Fruit fly (Drosophila melanogaster) whole organism, embryonic: ENCODE measurements around the gene CG43127.

Experiments used
- Antp ChIP-seq: fragments of 200-800 bp; sonication (Bioruptor generic); optimal IDR thresholded peaks from 3 replicates; lab custom pipeline; 2016; ENCODE audit warnings: missing biosample characterization, missing genetic modification characterization
- Atf3 ChIP-seq: fragments of 200-800 bp; sonication (Bioruptor generic); optimal IDR thresholded peaks from 3 replicates; lab custom pipeline; 2016; ENCODE audit warnings: missing biosample characterization, missing genetic modification characterization
- CG11696 ChIP-seq: fragments of 200-800 bp; sonication (Bioruptor generic); IDR thresholded peaks from 2 replicates; pipeline ENCODE4 v1.3.6; 2022; ENCODE audit warnings: missing biosample characterization, missing genetic modification characterization
- CG12391 ChIP-seq: fragments of 200-800 bp; sonication (Bioruptor generic); optimal IDR thresholded peaks from 3 replicates; lab custom pipeline; 2018; ENCODE audit warnings: missing biosample characterization, mild to moderate bottlenecking, missing genetic modification characterization, moderate library complexity
- CG12942 ChIP-seq: fragments of 200-800 bp; sonication (Bioruptor generic); optimal IDR thresholded peaks from 3 replicates; lab custom pipeline; 2016; ENCODE audit warnings: missing biosample characterization, missing genetic modification characterization
- CG13287 ChIP-seq: fragments of 200-800 bp; sonication (Bioruptor generic); IDR thresholded peaks from 2 replicates; pipeline ENCODE4 v1.3.6; 2022; ENCODE audit warnings: missing biosample characterization, missing genetic modification characterization; ENCODE audit not compliant: partially characterized antibody
- CG14965 ChIP-seq: fragments of 200-800 bp; sonication (Bioruptor generic); optimal IDR thresholded peaks from 2 replicates; lab custom pipeline; 2016; ENCODE audit warnings: missing biosample characterization, missing genetic modification characterization, borderline replicate concordance
- CG15514 ChIP-seq: fragments of 200-800 bp; sonication (Bioruptor generic); optimal IDR thresholded peaks from 3 replicates; lab custom pipeline; 2017; ENCODE audit warnings: missing biosample characterization, missing genetic modification characterization, mild to moderate bottlenecking, moderate library complexity, missing genetic modification reagents
- CG1647 ChIP-seq: fragments of 200-800 bp; sonication (Bioruptor generic); optimal IDR thresholded peaks from 3 replicates; lab custom pipeline; 2016; ENCODE audit warnings: missing biosample characterization, missing genetic modification characterization
- CG16815 ChIP-seq: fragments of 200-800 bp; sonication (Bioruptor generic); optimal IDR thresholded peaks from 3 replicates; lab custom pipeline; 2017; ENCODE audit warnings: missing biosample characterization, mild to moderate bottlenecking, missing genetic modification characterization
- CG2202 ChIP-seq: fragments of 200-800 bp; sonication (Bioruptor generic); optimal IDR thresholded peaks from 2 replicates; lab custom pipeline; 2018; ENCODE audit warnings: missing biosample characterization, mild to moderate bottlenecking, missing genetic modification characterization
- CG31365 ChIP-seq: fragments of 200-800 bp; sonication (Bioruptor generic); optimal IDR thresholded peaks from 2 replicates; lab custom pipeline; 2018; ENCODE audit warnings: missing biosample characterization, mild to moderate bottlenecking, missing genetic modification characterization
- CG31388 ChIP-seq: fragments of 200-800 bp; sonication (Bioruptor generic); optimal IDR thresholded peaks from 2 replicates; lab custom pipeline; 2016; ENCODE audit warnings: missing biosample characterization, missing genetic modification characterization
- CG32772 ChIP-seq: fragments of 200-800 bp; sonication (Bioruptor generic); IDR thresholded peaks from 2 replicates; pipeline ENCODE4 v1.3.6; 2022; ENCODE audit warnings: missing biosample characterization, missing genetic modification characterization
- CG4360 ChIP-seq: fragments of 200-800 bp; sonication (Bioruptor generic); IDR thresholded peaks from 2 replicates; pipeline ENCODE4 v1.3.6; 2022; ENCODE audit warnings: missing biosample characterization, missing genetic modification characterization
- CG5953 ChIP-seq: fragments of 200-800 bp; sonication (Bioruptor generic); IDR thresholded peaks from 2 replicates; pipeline ENCODE4 v1.3.6; 2022; ENCODE audit warnings: missing biosample characterization, missing genetic modification characterization
- CG6683 ChIP-seq: fragments of 200-800 bp; sonication (Bioruptor generic); optimal IDR thresholded peaks from 2 replicates; lab custom pipeline; 2017; ENCODE audit warnings: missing biosample characterization, mild to moderate bottlenecking, missing genetic modification characterization, missing genetic modification reagents
- CG6765 ChIP-seq: fragments of 200-800 bp; sonication (Bioruptor generic); optimal IDR thresholded peaks from 3 replicates; lab custom pipeline; 2017; ENCODE audit warnings: missing biosample characterization, mild to moderate bottlenecking, missing genetic modification characterization
- CG6791 ChIP-seq: fragments of 200-800 bp; sonication (Bioruptor generic); IDR thresholded peaks from 3 replicates; pipeline ENCODE4 v1.3.6; 2022; ENCODE audit warnings: missing biosample characterization, missing genetic modification characterization; ENCODE audit not compliant: partially characterized antibody
- CG7963 ChIP-seq: fragments of 200-800 bp; sonication (Bioruptor generic); IDR thresholded peaks from 3 replicates; pipeline ENCODE4 v1.3.6; 2022; ENCODE audit warnings: missing biosample characterization, missing genetic modification characterization; ENCODE audit not compliant: partially characterized antibody
- CTCF ChIP-seq: fragments of 200-800 bp; sonication (Bioruptor generic); optimal IDR thresholded peaks from 2 replicates; lab custom pipeline; 2017; ENCODE audit warnings: missing biosample characterization, mild to moderate bottlenecking, missing genetic modification characterization, moderate library complexity
- CkIIα-i1 ChIP-seq: fragments of 200-800 bp; sonication (Bioruptor generic); IDR thresholded peaks from 2 replicates; pipeline ENCODE4 v1.3.6; 2022; ENCODE audit warnings: missing biosample characterization, missing genetic modification characterization
- D19A ChIP-seq: fragments of 200-800 bp; optimal IDR thresholded peaks from 3 replicates; lab custom pipeline; 2019; ENCODE audit warnings: missing biosample characterization, mild to moderate bottlenecking, missing genetic modification characterization, moderate library complexity
- Hey ChIP-seq: fragments of 200-800 bp; sonication (Bioruptor generic); optimal IDR thresholded peaks from 3 replicates; lab custom pipeline; 2018; ENCODE audit warnings: missing biosample characterization, mild to moderate bottlenecking, missing genetic modification characterization
- Hr39 ChIP-seq: fragments of >200 bp; optimal IDR thresholded peaks from 2 replicates; lab custom pipeline; 2017
- Meics ChIP-seq: fragments of 200-800 bp; sonication (Bioruptor generic); optimal IDR thresholded peaks from 2 replicates; lab custom pipeline; 2017; ENCODE audit warnings: missing biosample characterization, mild to moderate bottlenecking, missing genetic modification characterization
- Neu2 ChIP-seq: fragments of 200-800 bp; sonication (Bioruptor generic); optimal IDR thresholded peaks from 3 replicates; lab custom pipeline; 2016; ENCODE audit warnings: missing biosample characterization, missing genetic modification characterization, borderline replicate concordance
- NfI ChIP-seq: fragments of 200-800 bp; sonication (Bioruptor generic); optimal IDR thresholded peaks from 3 replicates; lab custom pipeline; 2018; ENCODE audit warnings: missing biosample characterization, mild to moderate bottlenecking, missing genetic modification characterization, moderate library complexity
- Sox102F ChIP-seq: fragments of 200-800 bp; sonication (Bioruptor generic); optimal IDR thresholded peaks from 2 replicates; lab custom pipeline; 2018; ENCODE audit warnings: missing biosample characterization, mild to moderate bottlenecking, missing genetic modification characterization, moderate library complexity
- ac ChIP-seq: fragments of 200-800 bp; sonication (Bioruptor generic); optimal IDR thresholded peaks from 3 replicates; lab custom pipeline; 2017; ENCODE audit warnings: missing biosample characterization, mild to moderate bottlenecking, missing genetic modification characterization
- ap ChIP-seq: fragments of 200-800 bp; sonication (Bioruptor generic); IDR thresholded peaks from 2 replicates; pipeline ENCODE4 v1.3.6; 2022; ENCODE audit warnings: missing biosample characterization, missing genetic modification characterization
- br ChIP-seq: fragments of >200 bp; optimal IDR thresholded peaks from 2 replicates; lab custom pipeline; 2017
- caup ChIP-seq: fragments of 200-800 bp; sonication (Bioruptor generic); optimal IDR thresholded peaks from 3 replicates; lab custom pipeline; 2017; ENCODE audit warnings: missing biosample characterization, mild to moderate bottlenecking, missing genetic modification characterization, moderate library complexity; ENCODE audit not compliant: severe bottlenecking
- ci ChIP-seq: fragments of 200-800 bp; sonication (Bioruptor generic); IDR thresholded peaks from 3 replicates; pipeline ENCODE4 v1.3.6; 2022; ENCODE audit warnings: missing biosample characterization, missing genetic modification characterization
- emc ChIP-seq: fragments of 200-800 bp; sonication (Bioruptor generic); optimal IDR thresholded peaks from 2 replicates; lab custom pipeline; 2016; ENCODE audit warnings: missing biosample characterization, missing genetic modification characterization
- esg ChIP-seq: fragments of 200-800 bp; sonication (Bioruptor generic); conservative IDR thresholded peaks from 2 replicates; pipeline ENCODE4 v1.3.6; 2022; ENCODE audit warnings: missing biosample characterization, missing genetic modification characterization
- gem ChIP-seq: fragments of 200-800 bp; sonication (Bioruptor generic); optimal IDR thresholded peaks from 2 replicates; lab custom pipeline; 2019; ENCODE audit warnings: missing biosample characterization, mild to moderate bottlenecking, missing genetic modification characterization, moderate library complexity
- gsb ChIP-seq: fragments of 200-800 bp; sonication (Bioruptor generic); IDR thresholded peaks from 2 replicates; pipeline ENCODE4 v1.3.6; 2022; ENCODE audit warnings: missing biosample characterization, missing genetic modification characterization
- kay ChIP-seq: fragments of 200-800 bp; sonication (Bioruptor generic); optimal IDR thresholded peaks from 2 replicates; lab custom pipeline; 2016; ENCODE audit warnings: missing biosample characterization, missing genetic modification characterization
- luna ChIP-seq: fragments of 200-800 bp; sonication (Bioruptor generic); optimal IDR thresholded peaks from 2 replicates; lab custom pipeline; 2016; ENCODE audit warnings: missing biosample characterization, missing genetic modification characterization
- oc ChIP-seq: fragments of 200-800 bp; sonication (Bioruptor generic); optimal IDR thresholded peaks from 2 replicates; lab custom pipeline; 2018; ENCODE audit warnings: missing biosample characterization, mild to moderate bottlenecking, missing genetic modification characterization, moderate library complexity
- pita ChIP-seq: fragments of 200-800 bp; sonication (Bioruptor generic); optimal IDR thresholded peaks from 2 replicates; lab custom pipeline; 2017; ENCODE audit warnings: missing biosample characterization, mild to moderate bottlenecking, missing genetic modification characterization
- pnt ChIP-seq: fragments of 200-800 bp; sonication (Bioruptor generic); optimal IDR thresholded peaks from 3 replicates; lab custom pipeline; 2016; ENCODE audit warnings: missing biosample characterization, missing genetic modification characterization
- shn ChIP-seq: fragments of 200-800 bp; sonication (Bioruptor generic); optimal IDR thresholded peaks from 3 replicates; lab custom pipeline; 2016; ENCODE audit warnings: missing biosample characterization, missing genetic modification characterization
- stc ChIP-seq: fragments of 200-800 bp; sonication (Bioruptor generic); IDR thresholded peaks from 2 replicates; pipeline ENCODE4 v1.3.6; 2022; ENCODE audit warnings: missing biosample characterization, missing genetic modification characterization
- twi ChIP-seq: fragments of 200-800 bp; optimal IDR thresholded peaks from 2 replicates; lab custom pipeline; 2019; ENCODE audit warnings: missing biosample characterization, mild to moderate bottlenecking, missing genetic modification characterization, moderate library complexity
- tx ChIP-seq: fragments of 200-800 bp; sonication (Bioruptor generic); optimal IDR thresholded peaks from 2 replicates; lab custom pipeline; 2016; ENCODE audit warnings: missing biosample characterization, missing genetic modification characterization
- unc-4 ChIP-seq: fragments of 200-800 bp; sonication (Bioruptor generic); IDR thresholded peaks from 2 replicates; pipeline ENCODE4 v1.3.6; 2022; ENCODE audit warnings: missing biosample characterization, missing genetic modification characterization; ENCODE audit not compliant: partially characterized antibody
- vnd ChIP-seq: fragments of 200-800 bp; sonication (Bioruptor generic); IDR thresholded peaks from 3 replicates; pipeline ENCODE4 v1.3.6; 2022; ENCODE audit warnings: missing biosample characterization, missing genetic modification characterization; ENCODE audit not compliant: partially characterized antibody
- zf30C ChIP-seq: fragments of 200-800 bp; sonication (Bioruptor generic); optimal IDR thresholded peaks from 3 replicates; lab custom pipeline; 2018; ENCODE audit warnings: missing biosample characterization, mild to moderate bottlenecking, missing genetic modification characterization

CG43127 gene

DNA sequence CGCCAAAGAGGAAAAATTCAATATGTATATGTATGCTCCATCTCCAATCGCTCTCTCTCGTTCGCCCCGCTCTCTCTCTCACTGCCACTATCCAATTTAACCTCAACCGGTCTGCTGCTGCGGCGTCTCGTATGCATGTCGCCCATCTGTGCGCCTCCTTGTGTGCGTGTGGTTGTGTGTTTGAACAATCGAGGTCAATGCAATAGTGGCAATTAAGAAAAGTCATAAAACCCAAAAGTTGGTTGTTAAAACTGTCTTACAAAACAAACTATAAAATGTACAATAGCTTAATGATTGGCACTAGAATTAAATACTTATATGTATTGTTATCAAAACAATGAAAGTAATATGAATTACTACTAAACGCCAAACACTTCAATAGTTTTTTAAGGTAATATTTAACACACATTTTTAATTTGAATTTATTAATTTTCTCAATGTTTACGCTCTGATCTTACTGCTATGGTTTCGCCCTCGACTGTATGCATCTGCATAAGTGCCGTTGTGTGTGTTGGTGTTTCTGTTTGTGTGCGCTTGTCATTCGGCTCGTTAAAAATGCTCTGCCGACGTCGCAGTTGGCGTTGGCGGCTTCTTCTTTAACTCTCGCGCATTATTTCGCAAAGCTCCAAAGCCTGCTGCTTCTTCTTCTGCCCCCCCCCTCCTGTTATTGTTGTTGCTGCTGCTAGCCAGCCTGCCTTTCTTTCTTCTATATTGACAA is 40.2 kb upstream of the CG43127 start (continued):
- TF ChIP-seq twi (tag; lab: Kevin White, UChicago): peak; percentile 99
- no peak for TF ChIP-seq vnd (GFP tag; lab: Robert Waterston, UW)
- TF ChIP-seq unc-4 (GFP tag; lab: Robert Waterston, UW): no peak
- TF ChIP-seq CG12391 (tag; lab: Kevin White, UChicago): peak; percentile 99
- no peak for TF ChIP-seq Hr39 (lab: Kevin White, UChicago)
- peak; percentile 96 for TF ChIP-seq D19A (tag; lab: Kevin White, UChicago)
- TF ChIP-seq CG4360 (GFP tag; lab: Robert Waterston, UW): peak; percentile 70
- peak; percentile 64 for TF ChIP-seq Antp
- TF ChIP-seq Sox102F (GFP tag; lab: Kevin White, UChicago): peak; percentile 97
- TF ChIP-seq CG6683 (GFP tag; lab: Kevin White, UChicago): peak; percentile 94
- peak; percentile 85 for TF ChIP-seq kay
- TF ChIP-seq pita: no peak
- peak; percentile 68 for TF ChIP-seq CG31388 (GFP tag; lab: Kevin White, UChicago)
- TF ChIP-seq Neu2 (GFP tag; lab: Kevin White, UChicago): peak; percentile 71
- peak; percentile 90 for TF ChIP-seq CG32772 (GFP tag; lab: Robert Waterston, UW)
- peak; percentile 9 for TF ChIP-seq CG14965
- no peak for TF ChIP-seq CG7963 (GFP tag; lab: Robert Waterston, UW)
- TF ChIP-seq ci (GFP tag; lab: Robert Waterston, UW): peak; percentile 88
- peak; percentile 80 for TF ChIP-seq CG31365 (tag; lab: Kevin White, UChicago)
- TF ChIP-seq stc: peak; percentile 92
- TF ChIP-seq CG6765: peak; percentile 96
- TF ChIP-seq shn (GFP tag; lab: Kevin White, UChicago): peak; percentile 53
- TF ChIP-seq gsb: peak; percentile 81
- peak; percentile 67 for TF ChIP-seq tx (GFP tag; lab: Kevin White, UChicago)
- TF ChIP-seq Meics (GFP tag; lab: Kevin White, UChicago): peak; percentile 97
- peak; percentile 97 for TF ChIP-seq ac
- TF ChIP-seq CG12942: peak; percentile 89
- TF ChIP-seq caup (GFP tag; lab: Kevin White, UChicago): peak; percentile 95
- TF ChIP-seq pnt (GFP tag; lab: Kevin White, UChicago): peak; percentile 87
- TF ChIP-seq CG2202 (tag; lab: Kevin White, UChicago): peak; percentile 96
- TF ChIP-seq gem: peak; percentile 99
- peak; percentile 54 for TF ChIP-seq luna (GFP tag; lab: Kevin White, UChicago)
- peak; percentile 82 for TF ChIP-seq Hey (tag; lab: Kevin White, UChicago)
- TF ChIP-seq CG15514 (GFP tag; lab: Kevin White, UChicago): peak; percentile 87
- peak; percentile 97 for TF ChIP-seq CG16815 (GFP tag; lab: Kevin White, UChicago)
- no peak for TF ChIP-seq CkIIα-i1 (GFP tag; lab: Robert Waterston, UW)
- peak; percentile 78 for TF ChIP-seq CG1647 (GFP tag; lab: Kevin White, UChicago)
- peak; percentile 98 for TF ChIP-seq CG11696 (GFP tag; lab: Robert Waterston, UW)
- peak; percentile 94 for TF ChIP-seq esg (GFP tag; lab: Robert Waterston, UW)
- peak; percentile 71 for TF ChIP-seq CTCF (GFP tag; lab: Kevin White, UChicago)
- no peak for TF ChIP-seq zf30C
- TF ChIP-seq oc (tag; lab: Kevin White, UChicago): peak; percentile 96
- TF ChIP-seq br (lab: Kevin White, UChicago): no peak
- TF ChIP-seq CG6791: no peak
- peak; percentile 97 for TF ChIP-seq NfI (GFP tag; lab: Kevin White, UChicago)
- no peak for TF ChIP-seq CG13287 (GFP tag; lab: Robert Waterston, UW)
- TF ChIP-seq CG5953: peak; percentile 65
- TF ChIP-seq Atf3 (GFP tag; lab: Kevin White, UChicago): peak; percentile 78
- peak; percentile 86 for TF ChIP-seq ap (GFP tag; lab: Robert Waterston, UW)
- peak; percentile 78 for TF ChIP-seq emc
